Fruit fly (Drosophila melanogaster) whole organism, embryonic: ENCODE data around the gene Nep7.

Experiments
- Adf1 ChIP-seq: fragments of 200-800 bp; sonication (Bioruptor generic); IDR thresholded peaks from 2 replicates; pipeline ENCODE4 v1.3.6; 2022; ENCODE audit warnings: missing biosample characterization, missing genetic modification characterization
- Atf3 ChIP-seq: fragments of 200-800 bp; sonication (Bioruptor generic); optimal IDR thresholded peaks from 3 replicates; lab custom pipeline; 2016; ENCODE audit warnings: missing biosample characterization, missing genetic modification characterization
- Awh ChIP-seq: fragments of 200-800 bp; sonication (Bioruptor generic); IDR thresholded peaks from 2 replicates; pipeline ENCODE4, ENCODE4 v1.3.6; 2022; ENCODE audit warnings: missing biosample characterization, missing genetic modification characterization
- Blimp-1 ChIP-seq: fragments of 200-800 bp; sonication (Bioruptor generic); optimal IDR thresholded peaks from 3 replicates; lab custom pipeline; 2018; ENCODE audit warnings: missing biosample characterization, missing genetic modification characterization, mild to moderate bottlenecking, moderate library complexity, missing genetic modification reagents
- BtbVII ChIP-seq: fragments of 200-800 bp; sonication (Bioruptor generic); optimal IDR thresholded peaks from 3 replicates; lab custom pipeline; 2017; ENCODE audit warnings: missing biosample characterization, mild to moderate bottlenecking, missing genetic modification characterization
- CG11696 ChIP-seq: fragments of 200-800 bp; sonication (Bioruptor generic); IDR thresholded peaks from 2 replicates; pipeline ENCODE4 v1.3.6; 2022; ENCODE audit warnings: missing biosample characterization, missing genetic modification characterization
- CG15514 ChIP-seq: fragments of 200-800 bp; sonication (Bioruptor generic); optimal IDR thresholded peaks from 3 replicates; lab custom pipeline; 2017; ENCODE audit warnings: missing biosample characterization, missing genetic modification characterization, mild to moderate bottlenecking, moderate library complexity, missing genetic modification reagents
- CG16779 ChIP-seq: fragments of 200-800 bp; sonication (Bioruptor generic); IDR thresholded peaks from 2 replicates; pipeline ENCODE4 v1.3.6; 2022; ENCODE audit warnings: missing biosample characterization, missing genetic modification characterization
- CG17385 ChIP-seq: fragments of 200-800 bp; sonication (Bioruptor generic); optimal IDR thresholded peaks from 3 replicates; lab custom pipeline; 2018; ENCODE audit warnings: missing biosample characterization, mild to moderate bottlenecking, missing genetic modification characterization
- CG17912 ChIP-seq: fragments of 200-800 bp; sonication (Bioruptor generic); optimal IDR thresholded peaks from 2 replicates; lab custom pipeline; 2018; ENCODE audit warnings: missing biosample characterization, mild to moderate bottlenecking, missing genetic modification characterization
- CG30020 ChIP-seq: fragments of 200-800 bp; optimal IDR thresholded peaks from 2 replicates; lab custom pipeline; 2019; ENCODE audit warnings: missing biosample characterization, mild to moderate bottlenecking, missing genetic modification characterization, moderate library complexity
- CG30403 ChIP-seq: fragments of 200-800 bp; sonication (Bioruptor generic); optimal IDR thresholded peaks from 3 replicates; lab custom pipeline; 2016; ENCODE audit warnings: missing biosample characterization, missing genetic modification characterization
- CG30431 ChIP-seq: fragments of 200-800 bp; sonication (Bioruptor generic); optimal IDR thresholded peaks from 2 replicates; lab custom pipeline; 2017; ENCODE audit warnings: missing biosample characterization, missing genetic modification characterization
- CG34376 ChIP-seq: fragments of 200-800 bp; sonication (Bioruptor generic); optimal IDR thresholded peaks from 2 replicates; lab custom pipeline; 2018; ENCODE audit warnings: missing biosample characterization, mild to moderate bottlenecking, missing genetic modification characterization
- CG3995 ChIP-seq: fragments of 200-800 bp; sonication (Bioruptor generic); optimal IDR thresholded peaks from 3 replicates; lab custom pipeline; 2016; ENCODE audit warnings: missing biosample characterization, missing genetic modification characterization
- CG5245 ChIP-seq: fragments of 200-800 bp; sonication (Bioruptor generic); optimal IDR thresholded peaks from 3 replicates; lab custom pipeline; 2016; ENCODE audit warnings: missing biosample characterization, missing genetic modification characterization
- CG6254 ChIP-seq: fragments of 200-800 bp; sonication (Bioruptor generic); optimal IDR thresholded peaks from 3 replicates; lab custom pipeline; 2017; ENCODE audit warnings: mild to moderate bottlenecking, missing biosample characterization, missing genetic modification reagents, missing genetic modification characterization
- CG6765 ChIP-seq: fragments of 200-800 bp; sonication (Bioruptor generic); optimal IDR thresholded peaks from 3 replicates; lab custom pipeline; 2017; ENCODE audit warnings: missing biosample characterization, mild to moderate bottlenecking, missing genetic modification characterization
- CG7839 ChIP-seq: fragments of 200-800 bp; sonication (Bioruptor generic); optimal IDR thresholded peaks from 3 replicates; lab custom pipeline; 2018; ENCODE audit warnings: missing biosample characterization, mild to moderate bottlenecking, missing genetic modification characterization, moderate library complexity
- CG8359 ChIP-seq: fragments of 200-800 bp; sonication (Bioruptor generic); optimal IDR thresholded peaks from 2 replicates; lab custom pipeline; 2017; ENCODE audit warnings: missing biosample characterization, mild to moderate bottlenecking, missing genetic modification characterization, borderline replicate concordance
- CG9437 ChIP-seq: fragments of 200-800 bp; sonication (Bioruptor generic); optimal IDR thresholded peaks from 2 replicates; lab custom pipeline; 2018; ENCODE audit warnings: missing biosample characterization, mild to moderate bottlenecking, missing genetic modification characterization
- CG9817 ChIP-seq: fragments of 200-800 bp; sonication (Bioruptor generic); optimal IDR thresholded peaks from 2 replicates; lab custom pipeline; 2018; ENCODE audit warnings: missing biosample characterization, mild to moderate bottlenecking, missing genetic modification characterization, moderate library complexity
- Hey ChIP-seq: fragments of 200-800 bp; sonication (Bioruptor generic); optimal IDR thresholded peaks from 3 replicates; lab custom pipeline; 2018; ENCODE audit warnings: missing biosample characterization, mild to moderate bottlenecking, missing genetic modification characterization
- Hmr ChIP-seq: fragments of 200-800 bp; sonication (Bioruptor generic); optimal IDR thresholded peaks from 3 replicates; lab custom pipeline; 2017; ENCODE audit warnings: mild to moderate bottlenecking, missing biosample characterization, missing genetic modification reagents, missing genetic modification characterization
- Hr39 ChIP-seq: fragments of >200 bp; optimal IDR thresholded peaks from 2 replicates; lab custom pipeline; 2017
- Mrtf ChIP-seq: fragments of 200-800 bp; sonication (Bioruptor generic); IDR thresholded peaks from 3 replicates; pipeline ENCODE4 v1.3.6; 2022; ENCODE audit warnings: missing biosample characterization, missing genetic modification characterization
- NC2β ChIP-seq: fragments of 200-800 bp; sonication (Bioruptor generic); optimal IDR thresholded peaks from 2 replicates; lab custom pipeline; 2016; ENCODE audit warnings: missing biosample characterization, missing genetic modification characterization
- Opbp ChIP-seq: fragments of 200-800 bp; sonication (Bioruptor generic); IDR thresholded peaks from 3 replicates; pipeline ENCODE4 v1.3.6; 2022; ENCODE audit warnings: missing biosample characterization, missing genetic modification characterization; ENCODE audit not compliant: partially characterized antibody
- Usf ChIP-seq: fragments of 200-800 bp; sonication (Bioruptor generic); optimal IDR thresholded peaks from 2 replicates; lab custom pipeline; 2017; ENCODE audit warnings: missing genotype, missing biosample characterization, missing genetic modification characterization
- br ChIP-seq: fragments of >200 bp; optimal IDR thresholded peaks from 2 replicates; lab custom pipeline; 2017
- ci ChIP-seq: fragments of 200-800 bp; sonication (Bioruptor generic); IDR thresholded peaks from 3 replicates; pipeline ENCODE4 v1.3.6; 2022; ENCODE audit warnings: missing biosample characterization, missing genetic modification characterization
- crc ChIP-seq: fragments of 200-800 bp; sonication (Bioruptor generic); optimal IDR thresholded peaks from 2 replicates; lab custom pipeline; 2016; ENCODE audit warnings: missing biosample characterization, missing genetic modification characterization
- dmrt11E ChIP-seq: fragments of 200-800 bp; sonication (Bioruptor generic); optimal IDR thresholded peaks from 3 replicates; lab custom pipeline; 2018; ENCODE audit warnings: missing biosample characterization, mild to moderate bottlenecking, missing genetic modification characterization, moderate library complexity
- exex ChIP-seq: fragments of 200-800 bp; sonication (Bioruptor generic); optimal IDR thresholded peaks from 4 replicates; lab custom pipeline; 2018; ENCODE audit warnings: missing biosample characterization, mild to moderate bottlenecking, missing genetic modification characterization, moderate library complexity
- fru ChIP-seq: fragments of >200 bp; optimal IDR thresholded peaks from 2 replicates; lab custom pipeline; 2017
- grn ChIP-seq: fragments of 200-800 bp; sonication (Bioruptor generic); optimal IDR thresholded peaks from 3 replicates; lab custom pipeline; 2017; ENCODE audit warnings: missing biosample characterization, missing genetic modification characterization
- jumu ChIP-seq: fragments of 200-800 bp; sonication (Bioruptor generic); optimal IDR thresholded peaks from 3 replicates; lab custom pipeline; 2016; ENCODE audit warnings: missing biosample characterization, missing genetic modification characterization
- lab ChIP-seq: fragments of 200-800 bp; sonication (Bioruptor generic); optimal IDR thresholded peaks from 3 replicates; lab custom pipeline; 2017; ENCODE audit warnings: missing biosample characterization, missing genetic modification characterization, mild to moderate bottlenecking, moderate library complexity, missing genetic modification reagents
- nerfin-1 ChIP-seq: fragments of 200-800 bp; sonication (Bioruptor generic); optimal IDR thresholded peaks from 3 replicates; lab custom pipeline; 2019; ENCODE audit warnings: missing biosample characterization, mild to moderate bottlenecking, missing genetic modification characterization, moderate library complexity
- org-1 ChIP-seq: fragments of 200-800 bp; sonication (Bioruptor generic); optimal IDR thresholded peaks from 2 replicates; lab custom pipeline; 2017; ENCODE audit warnings: missing biosample characterization, missing genetic modification characterization
- otp ChIP-seq: fragments of 200-800 bp; sonication (Bioruptor generic); IDR thresholded peaks from 3 replicates; pipeline ENCODE4, ENCODE4 v1.3.6; 2022; ENCODE audit warnings: missing biosample characterization, missing genetic modification characterization
- row ChIP-seq: fragments of 200-800 bp; sonication (Bioruptor generic); IDR thresholded peaks from 3 replicates; pipeline ENCODE4 v1.3.6; 2022; ENCODE audit warnings: missing biosample characterization, missing genetic modification characterization
- salm ChIP-seq: fragments of 200-800 bp; sonication (Bioruptor generic); optimal IDR thresholded peaks from 2 replicates; lab custom pipeline; 2018; ENCODE audit warnings: missing biosample characterization, mild to moderate bottlenecking, missing genetic modification characterization
- sd ChIP-seq: fragments of 200-800 bp; sonication (Bioruptor generic); optimal IDR thresholded peaks from 3 replicates; lab custom pipeline; 2018; ENCODE audit warnings: missing biosample characterization, mild to moderate bottlenecking, missing genetic modification characterization, moderate library complexity
- slou ChIP-seq: fragments of 200-800 bp; sonication (Bioruptor generic); optimal IDR thresholded peaks from 3 replicates; lab custom pipeline; 2016; ENCODE audit warnings: missing biosample characterization, missing genetic modification characterization
- slp2 ChIP-seq: fragments of 200-800 bp; sonication (Bioruptor generic); optimal IDR thresholded peaks from 2 replicates; lab custom pipeline; 2016; ENCODE audit warnings: missing biosample characterization, missing genetic modification characterization
- sob ChIP-seq: fragments of 200-800 bp; sonication (Bioruptor generic); IDR thresholded peaks from 2 replicates; pipeline ENCODE4 v1.3.6; 2022; ENCODE audit warnings: missing biosample characterization, missing genetic modification characterization
- stwl ChIP-seq: fragments of 200-800 bp; sonication (Bioruptor generic); optimal IDR thresholded peaks from 3 replicates; lab custom pipeline; 2018; ENCODE audit warnings: missing biosample characterization, mild to moderate bottlenecking, missing genetic modification characterization, moderate library complexity
- tx ChIP-seq: fragments of 200-800 bp; sonication (Bioruptor generic); optimal IDR thresholded peaks from 2 replicates; lab custom pipeline; 2016; ENCODE audit warnings: missing biosample characterization, missing genetic modification characterization
- unc-4 ChIP-seq: fragments of 200-800 bp; sonication (Bioruptor generic); IDR thresholded peaks from 2 replicates; pipeline ENCODE4 v1.3.6; 2022; ENCODE audit warnings: missing biosample characterization, missing genetic modification characterization; ENCODE audit not compliant: partially characterized antibody
- vfl ChIP-seq: fragments of 200-800 bp; sonication (Bioruptor generic); optimal IDR thresholded peaks from 2 replicates; lab custom pipeline; 2016; ENCODE audit warnings: missing biosample characterization, missing genetic modification characterization
- wdn ChIP-seq: fragments of 200-800 bp; sonication (Bioruptor generic); IDR thresholded peaks from 2 replicates; pipeline ENCODE4 v1.3.6; 2022; ENCODE audit warnings: missing biosample characterization, missing genetic modification characterization
- wek ChIP-seq: fragments of 200-800 bp; sonication (Bioruptor generic); optimal IDR thresholded peaks from 3 replicates; lab custom pipeline; 2018; ENCODE audit warnings: missing biosample characterization, mild to moderate bottlenecking, missing genetic modification characterization, moderate library complexity

Nep7 gene

dm6 chr3R:27986794-27987193, 32.1 kb downstream of the Nep7 start (continued):
- TF ChIP-seq Blimp-1 (GFP tag; lab: Kevin White, UChicago) (peak; percentile 55), CG6765 (GFP tag; lab: Kevin White, UChicago) (no peak), CG3995 (no peak), crc (GFP tag; lab: Kevin White, UChicago) (no peak), sd (peak; percentile 94), CG9817 (tag; lab: Kevin White, UChicago) (peak; percentile 6), CG17912 (GFP tag; lab: Kevin White, UChicago) (no peak), Adf1 (GFP tag; lab: Robert Waterston, UW) (no peak), dmrt11E (no peak), CG15514 (GFP tag; lab: Kevin White, UChicago) (no peak), CG16779 (GFP tag; lab: Robert Waterston, UW) (no peak), CG30403 (no peak), vfl (GFP tag; lab: Kevin White, UChicago) (no peak), slou (no peak), sob (GFP tag; lab: Robert Waterston, UW) (peak; percentile 28), wdn (GFP tag; lab: Robert Waterston, UW) (no peak), Usf (GFP tag; lab: Kevin White, UChicago) (no peak), nerfin-1 (tag; lab: Kevin White, UChicago) (no peak), org-1 (GFP tag; lab: Kevin White, UChicago) (no peak), tx (GFP tag; lab: Kevin White, UChicago) (no peak), otp (GFP tag; lab: Robert Waterston, UW) (peak; percentile 49; the same call in 1 of the 3 replicates), CG5245 (no peak), br (no peak), CG34376 (GFP tag; lab: Kevin White, UChicago) (peak; percentile 50), Hmr (no peak), CG17385 (GFP tag; lab: Kevin White, UChicago) (no peak), CG9437 (GFP tag; lab: Kevin White, UChicago) (no peak), Hey (tag; lab: Kevin White, UChicago) (peak; percentile 34), NC2β (GFP tag; lab: Kevin White, UChicago) (no peak), slp2 (GFP tag; lab: Kevin White, UChicago) (no peak), ci (GFP tag; lab: Robert Waterston, UW) (peak; percentile 24; the same call in 1 of the 3 replicates), Mrtf (GFP tag; lab: Robert Waterston, UW) (no peak), unc-4 (no peak), salm (tag; lab: Kevin White, UChicago) (no peak), CG6254 (no peak), BtbVII (peak; percentile 33), Atf3 (GFP tag; lab: Kevin White, UChicago) (no peak), jumu (GFP tag; lab: Kevin White, UChicago) (no peak), CG11696 (no peak), CG30020 (tag; lab: Kevin White, UChicago) (no peak), Hr39 (lab: Kevin White, UChicago) (no peak), CG8359 (GFP tag; lab: Kevin White, UChicago) (no peak), CG30431 (no peak), Opbp (no peak), grn (GFP tag; lab: Kevin White, UChicago) (peak; percentile 45), CG7839 (tag; lab: Kevin White, UChicago) (no peak), row (no peak), exex (peak; percentile 47), fru (lab: Kevin White, UChicago) (no peak), Awh (GFP tag; lab: Robert Waterston, UW) (0 out of 2 replicates have a peak, but pooled peaks have one; percentile 8), stwl (tag; lab: Kevin White, UChicago) (no peak), wek (no peak), lab (GFP tag; lab: Kevin White, UChicago) (peak; percentile 47)
